Worm (Caenorhabditis elegans): ENCODE data around the gene daf-4.

ce11 chrIII:5635179-5635578 is 10.2 kb downstream of the daf-4 start, which contains the start of gene ckk-1:
- TF ChIP-seq lin-14 (GFP tag; optimal IDR thresholded peaks at IDR 0.05) (no peak), C04F5.9 (tag; optimal IDR thresholded peaks at IDR 0.05) (no peak), pqm-1 (tag; optimal IDR thresholded peaks at IDR 0.05) (no peak), egl-13 (tag; optimal IDR thresholded peaks at IDR 0.05) (no peak), unc-62 (GFP tag; optimal IDR thresholded peaks at IDR 0.05) (no peak)

Data from whole organism, L1 larva.